Worm (Caenorhabditis elegans): ENCODE results near the gene rpc-25.

DNA sequence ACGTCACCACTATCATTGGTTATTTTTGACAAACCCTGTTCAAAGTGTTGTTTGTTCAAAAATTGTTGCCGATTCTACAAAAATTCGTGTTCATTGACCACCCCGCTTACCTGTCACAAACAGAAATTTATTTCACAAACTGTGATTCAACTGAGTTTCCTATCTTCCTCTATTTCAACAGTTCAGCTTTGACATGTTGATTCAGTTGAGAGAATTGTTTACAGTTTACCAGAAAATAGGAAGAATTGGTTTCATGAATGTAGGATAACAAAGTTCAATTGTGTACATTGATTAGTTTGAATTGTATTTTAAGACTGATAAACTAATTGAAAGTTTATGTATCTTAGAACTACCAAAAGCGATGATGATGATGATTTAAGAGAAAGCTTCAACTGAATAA is 39.2 kb upstream of the rpc-25 start:
- no peak for TF ChIP-seq vab-7 (GFP tag; IDR thresholded peaks at IDR 0.05)
- TF ChIP-seq lin-38 (GFP tag; IDR thresholded peaks at IDR 0.05) = no peak
- peak; percentile 69 for TF ChIP-seq nhr-28 (tag; optimal IDR thresholded peaks at IDR 0.05)
- TF ChIP-seq lin-29 (GFP tag; IDR thresholded peaks at IDR 0.05) = no peak
- TF ChIP-seq lin-39 (tag; optimal IDR thresholded peaks at IDR 0.05) = no peak
- TF ChIP-seq nhr-41 (GFP tag; IDR thresholded peaks at IDR 0.05) = no peak
- TF ChIP-seq skn-1 (tag; optimal IDR thresholded peaks at IDR 0.05) = no peak
- TF ChIP-seq ztf-11 (tag; optimal IDR thresholded peaks at IDR 0.05) = no peak
- no peak for TF ChIP-seq unc-62 (GFP tag; optimal IDR thresholded peaks at IDR 0.05 in 1 of 2)
- no peak for TF ChIP-seq unc-62 (tag; optimal IDR thresholded peaks at IDR 0.05)
- TF ChIP-seq dmd-6 (GFP tag; IDR thresholded peaks at IDR 0.05) = no peak
- no peak for TF ChIP-seq aly-2 (tag; optimal IDR thresholded peaks at IDR 0.05)
